Fruit fly (Drosophila melanogaster): ENCODE data around the gene CG32485.

The CG32485 gene

dm6 chr3L:3078398-3079155 lies 28.5 kb downstream of the CG32485 start (continued):
- peak; percentile 35 for TF ChIP-seq CG8632 (GFP tag; optimal IDR thresholded peaks at IDR 0.05)
- peak; percentile 3 for TF ChIP-seq CG3032 (tag; optimal IDR thresholded peaks at IDR 0.05)
- no peak for TF ChIP-seq Eip75B (GFP tag; optimal IDR thresholded peaks at IDR 0.05)
- no peak for TF ChIP-seq salr (GFP tag; optimal IDR thresholded peaks at IDR 0.05)
- TF ChIP-seq pdm3 (GFP tag; optimal IDR thresholded peaks at IDR 0.05): peak; percentile 61
- TF ChIP-seq Eip78C (GFP tag): peak; percentile 87
- peak; percentile 57 for TF ChIP-seq lz (GFP tag; optimal IDR thresholded peaks at IDR 0.05)
- TF ChIP-seq cyc (GFP tag; optimal IDR thresholded peaks at IDR 0.05): peak; percentile 54
- peak; percentile 60 for TF ChIP-seq Smox (GFP tag; optimal IDR thresholded peaks at IDR 0.05)
- TF ChIP-seq fkh (GFP tag; optimal IDR thresholded peaks at IDR 0.05): peak; percentile 71
- TF ChIP-seq Eip93F (GFP tag; optimal IDR thresholded peaks at IDR 0.05): no peak
- no peak for TF ChIP-seq CG8119 (GFP tag; IDR thresholded peaks at IDR 0.05)
- TF ChIP-seq spab (GFP tag; optimal IDR thresholded peaks at IDR 0.05): peak; percentile 29
- no peak for TF ChIP-seq vri (GFP tag; optimal IDR thresholded peaks at IDR 0.05)
- TF ChIP-seq CG11762 (GFP tag; optimal IDR thresholded peaks at IDR 0.05; ENCODE audit: insufficient read depth): peak; percentile 58
- peak; percentile 21 for TF ChIP-seq Ets96B (tag; optimal IDR thresholded peaks at IDR 0.05)
- TF ChIP-seq Hr38 (GFP tag; optimal IDR thresholded peaks at IDR 0.05): no peak
- peak; percentile 75 for TF ChIP-seq topi (GFP tag; optimal IDR thresholded peaks at IDR 0.05)
- peak; percentile 45 for TF ChIP-seq Sox14 (GFP tag; optimal IDR thresholded peaks at IDR 0.05)
- TF ChIP-seq CG6163 (GFP tag; IDR thresholded peaks at IDR 0.05): no peak
- no peak for TF ChIP-seq fd85E (GFP tag; optimal IDR thresholded peaks at IDR 0.05)
- peak; percentile 11 for TF ChIP-seq dsx (GFP tag; optimal IDR thresholded peaks at IDR 0.05; ENCODE audit: poor library complexity, severe bottlenecking)
- TF ChIP-seq CG6276 (GFP tag; optimal IDR thresholded peaks at IDR 0.05): peak; percentile 43
- TF ChIP-seq Met (GFP tag; optimal IDR thresholded peaks at IDR 0.05): peak; percentile 68
- peak; percentile 40 for TF ChIP-seq acj6 (GFP tag; optimal IDR thresholded peaks at IDR 0.05)
- peak; percentile 38 for TF ChIP-seq Ets21C (GFP tag; optimal IDR thresholded peaks at IDR 0.05)

dm6 chr3L:3079156-3079495 lies 29.0 kb downstream of the CG32485 start:
- TF ChIP-seq dac (GFP tag; optimal IDR thresholded peaks at IDR 0.05): no peak

- no peak for TF ChIP-seq Hr4 (GFP tag; optimal IDR thresholded peaks at IDR 0.05)
- TF ChIP-seq CG31627 (GFP tag; optimal IDR thresholded peaks at IDR 0.05): peak; percentile 25
- no peak for TF ChIP-seq lz (GFP tag; optimal IDR thresholded peaks at IDR 0.05)
- no peak for TF ChIP-seq CG8632 (GFP tag; optimal IDR thresholded peaks at IDR 0.05)
- no peak for TF ChIP-seq vri (GFP tag; optimal IDR thresholded peaks at IDR 0.05)
- no peak for TF ChIP-seq Lpt (GFP tag; optimal IDR thresholded peaks at IDR 0.05)
- TF ChIP-seq Blimp-1 (GFP tag; optimal IDR thresholded peaks at IDR 0.05): no peak
- TF ChIP-seq CG8119 (GFP tag; IDR thresholded peaks at IDR 0.05): no peak
- no peak for TF ChIP-seq CG6276 (GFP tag; optimal IDR thresholded peaks at IDR 0.05)
- no peak for TF ChIP-seq ss (GFP tag; optimal IDR thresholded peaks at IDR 0.05)
- no peak for TF ChIP-seq Eip93F (GFP tag; optimal IDR thresholded peaks at IDR 0.05)
- TF ChIP-seq net (GFP tag; optimal IDR thresholded peaks at IDR 0.05): no peak
- TF ChIP-seq Sox14 (GFP tag; optimal IDR thresholded peaks at IDR 0.05): peak; percentile 57
- no peak for TF ChIP-seq Ets21C (GFP tag; optimal IDR thresholded peaks at IDR 0.05)
- peak; percentile 39 for TF ChIP-seq pdm3 (GFP tag; optimal IDR thresholded peaks at IDR 0.05)
- no peak for TF ChIP-seq CG6854 (GFP tag; optimal IDR thresholded peaks at IDR 0.05)
- no peak for TF ChIP-seq CG1621 (tag; optimal IDR thresholded peaks at IDR 0.05)
- no peak for TF ChIP-seq CG6792 (GFP tag; optimal IDR thresholded peaks at IDR 0.05)
- TF ChIP-seq fd59A (GFP tag; optimal IDR thresholded peaks at IDR 0.05): peak; percentile 19
- TF ChIP-seq CG11294 (GFP tag; IDR thresholded peaks at IDR 0.05): no peak; the same call in 1 of the 2 replicates
- TF ChIP-seq fkh (GFP tag; optimal IDR thresholded peaks at IDR 0.05): peak; percentile 17
- TF ChIP-seq cyc (GFP tag; optimal IDR thresholded peaks at IDR 0.05): peak; percentile 30
- peak; percentile 24 for TF ChIP-seq CG10669 (GFP tag; optimal IDR thresholded peaks at IDR 0.05)
- TF ChIP-seq dsx (GFP tag; optimal IDR thresholded peaks at IDR 0.05; ENCODE audit: poor library complexity, severe bottlenecking): no peak
- TF ChIP-seq dac (GFP tag; optimal IDR thresholded peaks at IDR 0.05): no peak
- no peak for TF ChIP-seq CG16779 (tag; optimal IDR thresholded peaks at IDR 0.05)
- no peak for TF ChIP-seq CG9139 (GFP tag; optimal IDR thresholded peaks at IDR 0.05)
- TF ChIP-seq CG15336 (GFP tag; IDR thresholded peaks at IDR 0.05): 0 out of 2 replicates have a peak, but pooled peaks have one; percentile 13
- TF ChIP-seq achi (GFP tag; optimal IDR thresholded peaks at IDR 0.05): no peak
Observed at dm6 chr3L:3080084-3080994, 30.2 kb downstream of the CG32485 start.

Data from whole organism, prepupa.